Fruit fly (Drosophila melanogaster): ENCODE data around the gene Sox102F.

- no peak for TF ChIP-seq pan (optimal IDR thresholded peaks at IDR 0.05)
- TF ChIP-seq usp (GFP tag; optimal IDR thresholded peaks at IDR 0.05) = no peak
These were observed 18.1 kb upstream of the Sox102F start for dm6 chr4:852339-852738.
